Fruit fly (Drosophila melanogaster) whole organism, embryonic: ENCODE results near the gene CG5986.
A peak's percentile ranks its signal among the peaks of the same experiment; 100 is the strongest.

ENCODE experiments used
- Bgb ChIP-seq: fragments of 200-800 bp; sonication (Bioruptor generic); IDR thresholded peaks from 2 replicates; pipeline ENCODE4 v1.3.6; 2022; ENCODE audit warnings: missing biosample characterization, missing genetic modification characterization; ENCODE audit not compliant: partially characterized antibody
- CG10431 ChIP-seq: fragments of 200-800 bp; sonication (Bioruptor generic); optimal IDR thresholded peaks from 3 replicates; lab custom pipeline; 2018; ENCODE audit warnings: missing biosample characterization, mild to moderate bottlenecking, missing genetic modification characterization
- CG10543 ChIP-seq: fragments of 200-800 bp; sonication (Bioruptor generic); optimal IDR thresholded peaks from 3 replicates; lab custom pipeline; 2017; ENCODE audit warnings: missing biosample characterization, mild to moderate bottlenecking, missing genetic modification characterization, moderate library complexity
- CG13287 ChIP-seq: fragments of 200-800 bp; sonication (Bioruptor generic); IDR thresholded peaks from 2 replicates; pipeline ENCODE4 v1.3.6; 2022; ENCODE audit warnings: missing biosample characterization, missing genetic modification characterization; ENCODE audit not compliant: partially characterized antibody
- CG13296 ChIP-seq: fragments of 200-800 bp; sonication (Bioruptor generic); optimal IDR thresholded peaks from 3 replicates; lab custom pipeline; 2018; ENCODE audit warnings: missing biosample characterization, mild to moderate bottlenecking, missing genetic modification characterization
- CG13894 ChIP-seq: fragments of 200-800 bp; sonication (Bioruptor generic); optimal IDR thresholded peaks from 3 replicates; lab custom pipeline; 2018; ENCODE audit warnings: missing biosample characterization, mild to moderate bottlenecking, missing genetic modification characterization, moderate library complexity
- CG15514 ChIP-seq: fragments of 200-800 bp; sonication (Bioruptor generic); optimal IDR thresholded peaks from 3 replicates; lab custom pipeline; 2017; ENCODE audit warnings: missing biosample characterization, missing genetic modification characterization, mild to moderate bottlenecking, moderate library complexity, missing genetic modification reagents
- CG16815 ChIP-seq: fragments of 200-800 bp; sonication (Bioruptor generic); optimal IDR thresholded peaks from 3 replicates; lab custom pipeline; 2017; ENCODE audit warnings: missing biosample characterization, mild to moderate bottlenecking, missing genetic modification characterization
- CG18262 ChIP-seq: fragments of 200-800 bp; optimal IDR thresholded peaks from 3 replicates; lab custom pipeline; 2019; ENCODE audit warnings: missing biosample characterization, mild to moderate bottlenecking, missing genetic modification characterization, moderate library complexity
- CG2116 ChIP-seq: fragments of 200-800 bp; sonication (Bioruptor generic); optimal IDR thresholded peaks from 3 replicates; lab custom pipeline; 2018; ENCODE audit warnings: missing biosample characterization, mild to moderate bottlenecking, missing genetic modification characterization
- CG30020 ChIP-seq: fragments of 200-800 bp; optimal IDR thresholded peaks from 2 replicates; lab custom pipeline; 2019; ENCODE audit warnings: missing biosample characterization, mild to moderate bottlenecking, missing genetic modification characterization, moderate library complexity
- CG33213 ChIP-seq: fragments of 200-800 bp; sonication (Bioruptor generic); optimal IDR thresholded peaks from 3 replicates; lab custom pipeline; 2016; ENCODE audit warnings: missing biosample characterization, missing genetic modification characterization
- CG42726 ChIP-seq: fragments of 200-800 bp; sonication (Bioruptor generic); IDR thresholded peaks from 2 replicates; pipeline ENCODE4 v1.3.6; 2022; ENCODE audit warnings: missing biosample characterization, missing genetic modification characterization; ENCODE audit not compliant: partially characterized antibody
- CG43689 ChIP-seq: fragments of 200-800 bp; sonication (Bioruptor generic); IDR thresholded peaks from 2 replicates; pipeline ENCODE4 v1.3.6; 2022; ENCODE audit warnings: missing biosample characterization, missing genetic modification characterization
- CG4404 ChIP-seq: fragments of 200-800 bp; sonication (Bioruptor generic); IDR thresholded peaks from 2 replicates; pipeline ENCODE4 v1.3.6; 2022; ENCODE audit warnings: missing biosample characterization, missing genetic modification characterization
- CG7372 ChIP-seq: fragments of 200-800 bp; sonication (Bioruptor generic); IDR thresholded peaks from 2 replicates; pipeline ENCODE4 v1.3.6; 2022; ENCODE audit warnings: missing biosample characterization, missing genetic modification characterization
- CG8290 ChIP-seq, 3 experiments: fragments of 200-800 bp; sonication (Bioruptor generic); optimal IDR thresholded peaks; 2 replicates each; lab custom pipeline; 2016 to 2019; ENCODE audit warnings: missing biosample characterization in 3 of 3, missing genetic modification characterization in 3 of 3, mild to moderate bottlenecking in 2 of 3, moderate library complexity in 1 of 3
- CG9727 ChIP-seq: fragments of 200-800 bp; sonication (Bioruptor generic); optimal IDR thresholded peaks from 3 replicates; lab custom pipeline; 2017; ENCODE audit warnings: missing biosample characterization, mild to moderate bottlenecking, missing genetic modification characterization
- Dfd ChIP-seq, 2 experiments: fragments of >200 bp; optimal IDR thresholded peaks; 2 replicates each; lab custom pipeline; 2017; ENCODE audit warnings: missing biosample characterization in 2 of 2, missing genetic modification characterization in 2 of 2
- Drgx ChIP-seq: fragments of 200-800 bp; sonication (Bioruptor generic); IDR thresholded peaks from 2 replicates; pipeline ENCODE4 v1.3.6; 2022; ENCODE audit warnings: missing biosample characterization, missing genetic modification characterization
- ERR ChIP-seq: fragments of 200-800 bp; sonication (Bioruptor generic); optimal IDR thresholded peaks from 2 replicates; lab custom pipeline; 2016; ENCODE audit warnings: missing biosample characterization, missing genetic modification characterization
- Ets97D ChIP-seq: fragments of 200-800 bp; sonication (Bioruptor generic); optimal IDR thresholded peaks from 3 replicates; lab custom pipeline; 2016; ENCODE audit warnings: missing biosample characterization, missing genetic modification characterization
- Jarid2 ChIP-seq: fragments of 200-800 bp; sonication (Bioruptor generic); optimal IDR thresholded peaks from 3 replicates; lab custom pipeline; 2017; ENCODE audit warnings: mild to moderate bottlenecking, missing biosample characterization, missing genetic modification reagents, missing genetic modification characterization
- MESR4 ChIP-seq: fragments of 200-800 bp; sonication (Bioruptor generic); optimal IDR thresholded peaks from 2 replicates; lab custom pipeline; 2018; ENCODE audit warnings: missing biosample characterization, mild to moderate bottlenecking, missing genetic modification characterization, moderate library complexity
- Med ChIP-seq: fragments of 200-800 bp; sonication (Bioruptor generic); peaks from one replicate; lab custom pipeline; 2016; ENCODE audit warnings: missing biosample characterization, missing genetic modification characterization, mild to moderate bottlenecking, inconsistent platforms, moderate library complexity
- Nf-YC ChIP-seq: fragments of 200-800 bp; optimal IDR thresholded peaks from 3 replicates; lab custom pipeline; 2019; ENCODE audit warnings: missing biosample characterization, mild to moderate bottlenecking, missing genetic modification characterization, moderate library complexity
- Rfx ChIP-seq: fragments of 200-800 bp; sonication (Bioruptor generic); IDR thresholded peaks from 2 replicates; pipeline ENCODE4 v1.3.6; 2022; ENCODE audit warnings: missing biosample characterization, missing genetic modification characterization
- Sox102F ChIP-seq: fragments of 200-800 bp; sonication (Bioruptor generic); optimal IDR thresholded peaks from 2 replicates; lab custom pipeline; 2018; ENCODE audit warnings: missing biosample characterization, mild to moderate bottlenecking, missing genetic modification characterization, moderate library complexity
- Trl ChIP-seq, 3 experiments: fragments of >200 bp in 2 of 3; fragments of 200-800 bp in 1 of 3; sonication (Bioruptor generic) in 1 of 3; optimal IDR thresholded peaks; 2 replicates in 1 of 3; 3 replicates in 2 of 3; lab custom pipeline; 2016 to 2017; ENCODE audit warnings: missing biosample characterization in 1 of 3, missing genetic modification characterization in 1 of 3
- bab2 ChIP-seq: fragments of 200-800 bp; sonication (Bioruptor generic); optimal IDR thresholded peaks from 2 replicates; lab custom pipeline; 2016; ENCODE audit warnings: missing biosample characterization, missing genetic modification characterization
- crp ChIP-seq, 2 experiments: fragments of 200-800 bp; sonication (Bioruptor generic); optimal IDR thresholded peaks; 2 replicates in 1 of 2; 3 replicates in 1 of 2; lab custom pipeline; 2017; ENCODE audit warnings: missing biosample characterization in 2 of 2, missing genetic modification characterization in 2 of 2, mild to moderate bottlenecking in 1 of 2, moderate library complexity in 1 of 2
- disco-r ChIP-seq: fragments of 200-800 bp; sonication (Bioruptor generic); optimal IDR thresholded peaks from 2 replicates; lab custom pipeline; 2016; ENCODE audit warnings: missing biosample characterization, missing genetic modification characterization
- exex ChIP-seq: fragments of 200-800 bp; sonication (Bioruptor generic); optimal IDR thresholded peaks from 4 replicates; lab custom pipeline; 2018; ENCODE audit warnings: missing biosample characterization, mild to moderate bottlenecking, missing genetic modification characterization, moderate library complexity
- gem ChIP-seq: fragments of 200-800 bp; sonication (Bioruptor generic); optimal IDR thresholded peaks from 2 replicates; lab custom pipeline; 2019; ENCODE audit warnings: missing biosample characterization, mild to moderate bottlenecking, missing genetic modification characterization, moderate library complexity
- h ChIP-seq: fragments of >200 bp; optimal IDR thresholded peaks from 2 replicates; lab custom pipeline; 2017
- her ChIP-seq: fragments of 200-800 bp; sonication (Bioruptor generic); optimal IDR thresholded peaks from 2 replicates; lab custom pipeline; 2016; ENCODE audit warnings: missing biosample characterization, missing genetic modification characterization
- hth ChIP-seq: fragments of >200 bp; optimal IDR thresholded peaks from 2 replicates; lab custom pipeline; 2017; ENCODE audit warnings: inconsistent platforms
- ken ChIP-seq: fragments of 200-800 bp; sonication (Bioruptor generic); IDR thresholded peaks from 3 replicates; pipeline ENCODE4 v1.3.6; 2022; ENCODE audit warnings: missing biosample characterization, missing genetic modification characterization
- lab ChIP-seq: fragments of 200-800 bp; sonication (Bioruptor generic); optimal IDR thresholded peaks from 3 replicates; lab custom pipeline; 2017; ENCODE audit warnings: missing biosample characterization, missing genetic modification characterization, mild to moderate bottlenecking, moderate library complexity, missing genetic modification reagents
- pzg ChIP-seq: fragments of 200-800 bp; sonication (Bioruptor generic); optimal IDR thresholded peaks from 3 replicates; lab custom pipeline; 2018; ENCODE audit warnings: missing biosample characterization, mild to moderate bottlenecking, missing genetic modification characterization, moderate library complexity
- rib ChIP-seq: fragments of 200-800 bp; sonication (Bioruptor generic); IDR thresholded peaks from 2 replicates; pipeline ENCODE4 v1.3.6; 2022; ENCODE audit warnings: missing biosample characterization, missing genetic modification characterization
- sens-2 ChIP-seq: fragments of 200-800 bp; sonication (Bioruptor generic); IDR thresholded peaks from 2 replicates; pipeline ENCODE4 v1.3.6; 2022; ENCODE audit warnings: missing biosample characterization, missing genetic modification characterization
- slou ChIP-seq: fragments of 200-800 bp; sonication (Bioruptor generic); optimal IDR thresholded peaks from 3 replicates; lab custom pipeline; 2016; ENCODE audit warnings: missing biosample characterization, missing genetic modification characterization
- sna ChIP-seq: fragments of 200-800 bp; sonication (Bioruptor generic); IDR thresholded peaks from 2 replicates; pipeline ENCODE4 v1.3.6; 2022; ENCODE audit warnings: missing biosample characterization, missing genetic modification characterization; ENCODE audit not compliant: partially characterized antibody
- sr ChIP-seq: fragments of 200-800 bp; sonication (Bioruptor generic); IDR thresholded peaks from 3 replicates; pipeline ENCODE4 v1.3.6; 2022; ENCODE audit warnings: missing biosample characterization, missing genetic modification characterization
- sug ChIP-seq: fragments of 200-800 bp; optimal IDR thresholded peaks from 2 replicates; lab custom pipeline; 2019; ENCODE audit warnings: missing biosample characterization, mild to moderate bottlenecking, missing genetic modification characterization, moderate library complexity
- unc-4 ChIP-seq: fragments of 200-800 bp; sonication (Bioruptor generic); IDR thresholded peaks from 2 replicates; pipeline ENCODE4 v1.3.6; 2022; ENCODE audit warnings: missing biosample characterization, missing genetic modification characterization; ENCODE audit not compliant: partially characterized antibody
- yki ChIP-seq: fragments of >200 bp; optimal IDR thresholded peaks from 3 replicates; lab custom pipeline; 2018

CG5986 gene

dm6 chr3R:24051459-24052165, 4.0 kb downstream of the CG5986 start (continued):
- TF ChIP-seq lab (GFP tag; lab: Kevin White, UChicago) (peak; percentile 31), her (GFP tag; lab: Kevin White, UChicago) (peak; percentile 18), CG8290 (GFP tag; optimal IDR thresholded peaks at IDR 0.05; lab: Kevin White, UChicago) (no peak), CG8290 (tag; optimal IDR thresholded peaks at IDR 0.05; lab: Kevin White, UChicago) (peak in 1 of 2 experiments; percentile 50), rib (GFP tag; lab: Robert Waterston, UW) (no peak), CG33213 (GFP tag; lab: Kevin White, UChicago) (no peak), Rfx (GFP tag; lab: Robert Waterston, UW) (peak; percentile 54; the same call in 1 of the 2 replicates), CG43689 (GFP tag; lab: Robert Waterston, UW) (no peak), Trl (optimal IDR thresholded peaks at IDR 0.05; lab: Kevin White, UChicago) (no peak), Trl (GFP tag; optimal IDR thresholded peaks at IDR 0.05; lab: Kevin White, UChicago) (no peak), bab2 (peak; percentile 3), CG10543 (peak; percentile 40), exex (tag; lab: Kevin White, UChicago) (peak; percentile 52), gem (tag; lab: Kevin White, UChicago) (no peak), pzg (GFP tag; lab: Kevin White, UChicago) (peak; percentile 25), CG18262 (tag; lab: Kevin White, UChicago) (no peak), disco-r (GFP tag; lab: Kevin White, UChicago) (no peak), ken (GFP tag; lab: Robert Waterston, UW) (0 out of 3 replicates have a peak, but pooled peaks have one; percentile 22), Bgb (peak; percentile 39; the same call in 1 of the 2 replicates), Nf-YC (tag; lab: Kevin White, UChicago) (peak; percentile 10), Jarid2 (GFP tag; lab: Kevin White, UChicago) (peak; percentile 46), unc-4 (GFP tag; lab: Robert Waterston, UW) (0 out of 2 replicates have a peak, but pooled peaks have one; percentile 19), crp (GFP tag; optimal IDR thresholded peaks at IDR 0.05; lab: Kevin White, UChicago) (peak in 1 of 2 experiments; percentile 26), CG16815 (GFP tag; lab: Kevin White, UChicago) (no peak), CG13296 (GFP tag; lab: Kevin White, UChicago) (peak; percentile 3), MESR4 (GFP tag; lab: Kevin White, UChicago) (peak; percentile 85), h (lab: Kevin White, UChicago) (no peak), ERR (peak; percentile 40), CG13894 (peak; percentile 42), slou (no peak), CG42726 (GFP tag; lab: Robert Waterston, UW) (peak; percentile 38; the same call in 1 of the 2 replicates), Dfd (GFP tag; optimal IDR thresholded peaks at IDR 0.05; lab: Kevin White, UChicago) (no peak), sug (tag; lab: Kevin White, UChicago) (peak; percentile 39), CG2116 (GFP tag; lab: Kevin White, UChicago) (no peak), sens-2 (GFP tag; lab: Robert Waterston, UW) (no peak), Med (GFP tag; lab: Kevin White, UChicago) (peak; percentile 81), hth (lab: Kevin White, UChicago) (no peak), sr (GFP tag; lab: Robert Waterston, UW) (0 out of 3 replicates have a peak, but pooled peaks have one; percentile 15), CG15514 (peak; percentile 37), CG30020 (tag; lab: Kevin White, UChicago) (no peak), CG9727 (GFP tag; lab: Kevin White, UChicago) (no peak), CG7372 (GFP tag; lab: Robert Waterston, UW) (no peak), CG10431 (GFP tag; lab: Kevin White, UChicago) (peak; percentile 10), sna (GFP tag; lab: Robert Waterston, UW) (no peak), yki (lab: Kevin White, UChicago) (no peak), Sox102F (GFP tag; lab: Kevin White, UChicago) (no peak), CG4404 (GFP tag; lab: Robert Waterston, UW) (no peak), Drgx (GFP tag; lab: Robert Waterston, UW) (no peak), Ets97D (GFP tag; lab: Kevin White, UChicago) (no peak), CG13287 (peak; percentile 31; the same call in 1 of the 2 replicates)
